Worm (Caenorhabditis elegans) whole organism, young adult: ENCODE data around the gene F18E2.15.

Experiments used
- B0019.2 ChIP-seq: fragments of 200-800 bp; sonication (Bioruptor generic); conservative IDR thresholded peaks from 2 replicates; pipeline ENCODE4 v1.3.6; 2022; ENCODE audit warnings: missing genetic modification reagents, missing genetic modification characterization, missing compliant biosample characterization
- D2030.7 ChIP-seq: fragments of 200-800 bp; sonication (Bioruptor generic); IDR thresholded peaks from 2 replicates; pipeline ENCODE4 v1.3.6; 2022; ENCODE audit warnings: missing genetic modification reagents, missing genetic modification characterization, missing compliant biosample characterization
- F23B12.7 ChIP-seq: sonication (generic microtip); optimal IDR thresholded peaks from 2 replicates; lab custom pipeline; 2017; ENCODE audit warnings: missing genetic modification characterization, mild to moderate bottlenecking, missing compliant biosample characterization, antibody characterized with exemption, moderate library complexity; ENCODE audit not compliant: insufficient read depth
- F52B5.7 ChIP-seq: sonication (generic microtip); optimal IDR thresholded peaks from 2 replicates; lab custom pipeline; 2016; ENCODE audit warnings: mild to moderate bottlenecking, missing genetic modification characterization, missing compliant biosample characterization
- F57C9.4 ChIP-seq: sonication (generic microtip); optimal IDR thresholded peaks from 2 replicates; lab custom pipeline; 2017; ENCODE audit warnings: mild to moderate bottlenecking, missing genetic modification characterization, missing compliant biosample characterization
- K11D2.4 ChIP-seq: fragments of 200-800 bp; sonication (Bioruptor generic); IDR thresholded peaks from 2 replicates; pipeline ENCODE4 v1.3.6; 2022; ENCODE audit warnings: missing genetic modification reagents, missing genetic modification characterization, missing compliant biosample characterization
- T07F8.4 ChIP-seq: sonication (generic microtip); optimal IDR thresholded peaks from 2 replicates; lab custom pipeline; 2016; ENCODE audit warnings: mild to moderate bottlenecking, missing genetic modification characterization, moderate library complexity, missing compliant biosample characterization
- T26A5.8 ChIP-seq: sonication (generic microtip); optimal IDR thresholded peaks from 2 replicates; lab custom pipeline; 2016; ENCODE audit warnings: missing genetic modification characterization, missing compliant biosample characterization
- Y53F4B.3 ChIP-seq: fragments of 200-800 bp; sonication (Bioruptor generic); IDR thresholded peaks from 2 replicates; pipeline ENCODE4 v1.3.6; 2022; ENCODE audit warnings: missing genetic modification reagents, missing genetic modification characterization, missing compliant biosample characterization
- Y95B8A.8 ChIP-seq: fragments of 200-800 bp; sonication (Bioruptor generic); IDR thresholded peaks from 2 replicates; pipeline ENCODE4 v1.3.6; 2022; ENCODE audit warnings: missing genetic modification reagents, missing genetic modification characterization, missing compliant biosample characterization
- akir-1 ChIP-seq: fragments of 200-800 bp; sonication (Bioruptor generic); optimal IDR thresholded peaks from 2 replicates; lab custom pipeline; 2018; ENCODE audit warnings: mild to moderate bottlenecking, missing genetic modification characterization, moderate library complexity, missing compliant biosample characterization
- ama-1 ChIP-seq, 3 experiments: fragments of 150-350 bp in 1 of 3; sonication (generic microtip) in 2 of 3; optimal IDR thresholded peaks; 2 replicates each; lab custom pipeline; 2014 to 2018; ENCODE audit warnings: missing biosample characterization in 2 of 3, missing genetic modification characterization in 2 of 3, missing genetic modification reagents in 2 of 3
- attf-6 ChIP-seq: fragments of 200-800 bp; sonication (Bioruptor generic); IDR thresholded peaks from 2 replicates; pipeline ENCODE4 v1.3.6; 2022; ENCODE audit warnings: missing genetic modification reagents, missing genetic modification characterization, missing compliant biosample characterization
- ccch-3 ChIP-seq: fragments of 200-800 bp; sonication (Bioruptor generic); optimal IDR thresholded peaks from 2 replicates; lab custom pipeline; 2018; ENCODE audit warnings: mild to moderate bottlenecking, missing genetic modification characterization, missing compliant biosample characterization
- cebp-1 ChIP-seq, 2 experiments: fragments of 200-800 bp in 1 of 2; sonication (Bioruptor generic) in 1 of 2; sonication (generic microtip) in 1 of 2; IDR thresholded peaks in 1 of 2; optimal IDR thresholded peaks in 1 of 2; 2 replicates each; pipeline versions ENCODE4 v1.3.6 to Lab custom; 2017 to 2022; ENCODE audit warnings: missing compliant biosample characterization in 2 of 2, missing genetic modification characterization in 2 of 2, mild to moderate bottlenecking in 1 of 2, missing genetic modification reagents in 1 of 2, moderate library complexity in 1 of 2
- ceh-40 ChIP-seq: fragments of 200-800 bp; sonication (Bioruptor generic); IDR thresholded peaks from 2 replicates; pipeline ENCODE4 v1.3.6; 2022; ENCODE audit warnings: missing genetic modification characterization, missing compliant biosample characterization
- ceh-79 ChIP-seq: sonication (generic microtip); optimal IDR thresholded peaks from 2 replicates; lab custom pipeline; 2017; ENCODE audit warnings: mild to moderate bottlenecking, missing genetic modification characterization, missing compliant biosample characterization
- ceh-91 ChIP-seq: fragments of 200-800 bp; sonication (Bioruptor generic); IDR thresholded peaks from 2 replicates; pipeline ENCODE4 v1.3.6; 2022; ENCODE audit warnings: missing genetic modification reagents, missing genetic modification characterization, missing compliant biosample characterization
- dox-1 ChIP-seq: fragments of 200-800 bp; sonication (Bioruptor generic); IDR thresholded peaks from 2 replicates; pipeline ENCODE4 v1.3.6; 2022; ENCODE audit warnings: missing genetic modification reagents, missing genetic modification characterization, missing compliant biosample characterization
- ekl-4 ChIP-seq: fragments of 200-800 bp; sonication (Bioruptor generic); IDR thresholded peaks from 2 replicates; pipeline ENCODE4 v1.3.6; 2022; ENCODE audit warnings: missing genetic modification reagents, missing genetic modification characterization, missing compliant biosample characterization
- him-1 ChIP-seq: sonication (generic microtip); optimal IDR thresholded peaks from 2 replicates; lab custom pipeline; 2016; ENCODE audit warnings: missing genotype, missing genetic modification reagents, missing genetic modification characterization, missing compliant biosample characterization
- hsf-1 ChIP-seq: fragments of 200-800 bp; sonication (Bioruptor generic); IDR thresholded peaks from 2 replicates; pipeline ENCODE4 v1.3.6; 2022; ENCODE audit warnings: missing genetic modification reagents, missing genetic modification characterization, missing compliant biosample characterization
- let-607 ChIP-seq, 2 experiments: fragments of 200-800 bp in 1 of 2; sonication (Bioruptor generic) in 1 of 2; sonication (generic microtip) in 1 of 2; optimal IDR thresholded peaks; 2 replicates each; lab custom pipeline; 2016 to 2018; ENCODE audit warnings: mild to moderate bottlenecking in 2 of 2, missing compliant biosample characterization in 2 of 2, missing genetic modification characterization in 2 of 2, moderate library complexity in 2 of 2, missing genotype in 1 of 2
- lin-35 ChIP-seq, 3 experiments: fragments of 150-350 bp in 2 of 3; sonication (generic microtip) in 1 of 3; optimal IDR thresholded peaks; 2 replicates each; lab custom pipeline; 2014 to 2018; ENCODE audit warnings: missing biosample characterization in 3 of 3, missing genetic modification characterization in 3 of 3, missing genetic modification reagents in 3 of 3
- lin-54 ChIP-seq: fragments of 200-800 bp; sonication (Bioruptor generic); optimal IDR thresholded peaks from 2 replicates; lab custom pipeline; 2018; ENCODE audit warnings: mild to moderate bottlenecking, missing genetic modification characterization, missing compliant biosample characterization
- madf-10 ChIP-seq: sonication (generic microtip); optimal IDR thresholded peaks from 2 replicates; lab custom pipeline; 2016; ENCODE audit warnings: mild to moderate bottlenecking, missing genetic modification characterization, missing compliant biosample characterization
- madf-8 ChIP-seq: fragments of 200-800 bp; sonication (Bioruptor generic); conservative IDR thresholded peaks from 2 replicates; pipeline ENCODE4 v1.3.6; 2022; ENCODE audit warnings: missing genetic modification reagents, missing genetic modification characterization, missing compliant biosample characterization
- mel-28 ChIP-seq: sonication (generic microtip); optimal IDR thresholded peaks from 2 replicates; lab custom pipeline; 2016; ENCODE audit warnings: borderline replicate concordance, mild to moderate bottlenecking, missing genetic modification characterization, missing compliant biosample characterization
- nfyb-1 ChIP-seq: fragments of 200-800 bp; sonication (Bioruptor generic); IDR thresholded peaks from 2 replicates; pipeline ENCODE4 v1.3.6; 2022; ENCODE audit warnings: missing genetic modification reagents, missing genetic modification characterization, missing compliant biosample characterization
- nhr-80 ChIP-seq: sonication (generic microtip); optimal IDR thresholded peaks from 2 replicates; lab custom pipeline; 2016; ENCODE audit warnings: missing genetic modification characterization, missing compliant biosample characterization
- pha-4 ChIP-seq: fragments of 150-350 bp; sonication (generic microtip); optimal IDR thresholded peaks from 2 replicates; lab custom pipeline; 2014; ENCODE audit warnings: missing biosample characterization, missing genetic modification reagents, missing genetic modification characterization
- repo-1 ChIP-seq: sonication (generic microtip); optimal IDR thresholded peaks from 2 replicates; lab custom pipeline; 2017; ENCODE audit warnings: mild to moderate bottlenecking, missing genetic modification characterization, missing compliant biosample characterization
- snpc-1.1 ChIP-seq: sonication (generic microtip); optimal IDR thresholded peaks from 2 replicates; lab custom pipeline; 2017; ENCODE audit warnings: missing genetic modification characterization, mild to moderate bottlenecking, missing compliant biosample characterization, antibody characterized with exemption, moderate library complexity, missing genotype, missing genetic modification reagents; ENCODE audit not compliant: insufficient read depth
- unc-130 ChIP-seq: sonication (generic microtip); optimal IDR thresholded peaks from 2 replicates; lab custom pipeline; 2016; ENCODE audit warnings: missing genetic modification reagents, missing genetic modification characterization, missing compliant biosample characterization
- unc-62 ChIP-seq: fragments of 150-350 bp; optimal IDR thresholded peaks from 2 replicates; lab custom pipeline; 2014; ENCODE audit warnings: missing biosample characterization, missing genetic modification reagents, missing genetic modification characterization
- zim-3 ChIP-seq: sonication (generic microtip); optimal IDR thresholded peaks from 2 replicates; lab custom pipeline; 2017; ENCODE audit warnings: mild to moderate bottlenecking, missing genetic modification characterization, moderate library complexity, missing compliant biosample characterization
- ztf-18 ChIP-seq: sonication (generic microtip); optimal IDR thresholded peaks from 2 replicates; lab custom pipeline; 2016; ENCODE audit warnings: missing genotype, mild to moderate bottlenecking, missing genetic modification characterization, missing compliant biosample characterization
- ztf-22 ChIP-seq: fragments of 200-800 bp; sonication (Bioruptor generic); optimal IDR thresholded peaks from 2 replicates; lab custom pipeline; 2018; ENCODE audit warnings: mild to moderate bottlenecking, missing genetic modification characterization, moderate library complexity, missing compliant biosample characterization
- ztf-25 ChIP-seq: fragments of 200-800 bp; sonication (Bioruptor generic); IDR thresholded peaks from 2 replicates; pipeline ENCODE4 v1.3.6; 2022; ENCODE audit warnings: missing genetic modification reagents, missing genetic modification characterization, missing compliant biosample characterization

F18E2.15 gene

DNA sequence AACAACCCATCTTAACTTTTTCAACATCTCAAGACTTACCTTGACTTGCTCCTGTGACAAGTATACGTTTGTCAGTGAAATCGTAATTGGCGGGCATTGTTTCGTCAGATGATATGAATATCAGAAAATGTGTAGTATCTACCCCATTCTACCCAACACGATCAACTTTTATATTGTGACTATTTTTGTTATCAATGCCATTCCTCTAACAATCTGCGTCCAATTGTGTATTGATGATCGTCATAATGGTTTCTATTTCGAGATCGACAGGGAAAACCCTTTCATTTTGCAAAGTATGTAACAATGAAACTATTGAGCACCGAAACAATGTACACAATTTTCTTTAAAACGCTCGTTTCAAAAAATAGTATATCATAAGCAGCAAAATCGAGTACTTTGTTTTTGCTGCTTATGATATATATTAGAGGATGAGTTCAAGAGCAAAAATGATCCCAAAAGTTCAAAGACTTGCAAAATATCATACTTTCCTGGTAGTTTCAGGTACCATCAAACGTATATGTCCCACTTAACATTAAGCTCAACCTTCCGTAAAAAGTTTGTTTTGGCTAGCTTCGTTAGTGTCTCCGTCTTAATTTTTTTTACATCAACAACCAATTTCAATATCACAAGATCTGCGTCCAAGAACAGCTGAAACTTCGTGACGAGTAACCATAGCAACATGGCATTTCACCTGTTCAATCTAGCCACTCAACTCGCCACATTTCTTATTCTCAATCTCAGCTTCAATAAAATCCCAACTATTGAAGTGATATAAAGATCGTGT lies 27.2 kb downstream of the F18E2.15 start, which contains the start of the genes dhs-21 and xbx-9:
Gene dhs-21 (minus strand): TSS at position 181 of the 784 bp plus-strand sequence.
Gene xbx-9 (plus strand): TSS at position 734 of the 784 bp plus-strand sequence.
- TF ChIP-seq pha-4 (tag; lab: Kevin White, UChicago) (no peak), nhr-80 (peak; percentile 70)

DNA sequence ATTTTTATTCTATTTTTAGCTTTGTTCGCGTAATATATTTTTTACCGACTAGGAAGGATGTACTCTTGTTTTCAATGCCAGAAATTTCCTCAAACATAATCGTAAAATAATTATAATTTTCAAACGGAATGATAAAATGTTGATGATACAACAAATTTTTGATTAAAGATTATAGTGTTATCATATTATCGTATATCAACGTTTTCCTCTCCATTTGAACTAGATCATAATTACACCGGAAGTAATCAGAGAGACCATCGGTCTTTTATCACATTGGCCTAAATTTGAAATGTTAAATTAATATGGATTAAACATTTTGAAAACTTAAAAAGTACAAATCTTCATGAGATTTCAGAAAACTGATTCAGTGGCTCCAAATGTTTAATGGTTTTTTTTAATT lies 28.1 kb downstream of the F18E2.15 start:
- TF ChIP-seq nhr-80 = peak; percentile 5
- TF ChIP-seq let-607 (tag; optimal IDR thresholded peaks at IDR 0.05; lab: Kevin White, UChicago) = no peak

DNA sequence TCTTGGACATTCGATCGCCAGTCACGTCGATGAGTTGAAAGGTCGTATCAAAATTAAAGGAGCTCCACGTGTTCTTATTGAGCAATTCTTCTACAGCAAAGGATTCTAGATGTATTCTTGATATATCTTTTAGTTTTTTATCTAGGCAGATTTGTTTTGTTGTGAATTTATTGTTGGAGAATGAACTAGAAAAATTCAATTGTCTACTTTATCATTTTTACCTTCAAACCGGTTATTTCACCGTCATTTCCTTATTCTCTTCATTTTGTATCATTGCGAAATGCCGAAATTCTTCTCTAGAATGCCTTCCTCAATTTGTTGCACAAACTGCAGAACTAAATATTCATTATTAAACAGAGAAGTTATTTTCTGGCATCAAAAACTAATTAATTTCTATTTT lies 31.6 kb downstream of the F18E2.15 start, which contains the start of gene R11D1.10:
Gene R11D1.10 (plus strand): TSS at position 301 of the 400 bp plus-strand sequence.
- TF ChIP-seq B0019.2 (GFP tag; lab: Robert Waterston, UW) = no peak
- TF ChIP-seq madf-10 (tag; lab: Kevin White, UChicago) = no peak
- TF ChIP-seq him-1 (tag; lab: Kevin White, UChicago) = no peak
- TF ChIP-seq ceh-91 = no peak
- TF ChIP-seq ama-1 (optimal IDR thresholded peaks at IDR 0.05; lab: Kevin White, UChicago) = no peak
- TF ChIP-seq ama-1 (GFP tag; optimal IDR thresholded peaks at IDR 0.05; lab: Kevin White, UChicago) = no peak
- TF ChIP-seq unc-130 (GFP tag; lab: Kevin White, UChicago) = no peak
- no peak for TF ChIP-seq madf-8
- TF ChIP-seq ekl-4 (GFP tag; lab: Robert Waterston, UW) = no peak
- TF ChIP-seq akir-1 (GFP tag; lab: Kevin White, UChicago) = no peak
- TF ChIP-seq ztf-25 = no peak

DNA sequence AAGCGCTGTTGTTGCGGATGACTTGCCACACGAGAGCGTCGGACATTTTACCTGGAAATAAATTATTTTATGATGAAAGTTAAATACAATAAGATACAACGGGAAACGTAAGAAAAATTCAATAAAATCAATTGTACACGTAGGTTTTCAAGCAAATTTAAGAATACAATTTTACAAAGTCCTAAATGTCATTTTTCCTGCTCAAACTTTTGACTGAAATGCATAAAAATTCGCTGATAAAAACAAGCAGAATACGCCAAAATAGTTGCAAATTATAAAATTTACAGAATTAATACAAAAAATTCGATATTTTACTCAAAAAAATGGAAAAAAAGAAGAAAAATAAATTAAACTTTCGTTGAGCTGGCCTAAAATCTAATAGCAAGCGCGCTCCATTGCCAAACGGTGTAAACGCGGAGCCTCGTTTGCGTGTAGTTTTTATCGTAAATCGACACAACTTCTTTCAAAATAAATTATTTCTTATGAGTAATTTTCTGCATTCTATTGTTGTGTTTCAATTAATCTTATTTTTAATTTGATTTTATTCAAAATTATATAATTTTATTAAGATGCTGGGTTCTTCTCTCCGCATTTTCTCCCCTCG lies 32.6 kb downstream of the F18E2.15 start, which contains the start of the genes rpl-28 and mrpl-49:
Gene rpl-28 (minus strand): TSS at position 51 of the 604 bp plus-strand sequence.
Gene mrpl-49 (plus strand): TSS at position 570 of the 604 bp plus-strand sequence.
- TF ChIP-seq ztf-25 = no peak
- TF ChIP-seq lin-35 (GFP tag; optimal IDR thresholded peaks at IDR 0.05; lab: Kevin White, UChicago) = peak in 1 of 3 experiments; percentile 76
- TF ChIP-seq F57C9.4 (tag; lab: Kevin White, UChicago) = no peak
- no peak for TF ChIP-seq T26A5.8 (tag; lab: Kevin White, UChicago)
- TF ChIP-seq D2030.7 (GFP tag; lab: Robert Waterston, UW) = peak; percentile 42; the same call in 1 of the 2 replicates
- TF ChIP-seq F52B5.7 (tag; lab: Kevin White, UChicago) = no peak
- TF ChIP-seq dox-1 (GFP tag; lab: Robert Waterston, UW) = peak; percentile 64
- TF ChIP-seq ztf-22 = no peak
- no peak for TF ChIP-seq ceh-79 (tag; lab: Kevin White, UChicago)
- no peak for TF ChIP-seq mel-28 (tag; lab: Kevin White, UChicago)
- TF ChIP-seq K11D2.4 = no peak
- TF ChIP-seq ztf-18 (tag; lab: Kevin White, UChicago) = peak; percentile 40
- no peak for TF ChIP-seq zim-3 (tag; lab: Kevin White, UChicago)
- TF ChIP-seq madf-10 (tag; lab: Kevin White, UChicago) = no peak
- TF ChIP-seq ceh-40 (GFP tag; lab: Robert Waterston, UW) = no peak
- TF ChIP-seq ekl-4 (GFP tag; lab: Robert Waterston, UW) = 0 out of 2 replicates have a peak, but pooled peaks have one; percentile 34
- TF ChIP-seq madf-8 = 0 out of 2 replicates have a peak, but pooled peaks have one; percentile 4
- no peak for TF ChIP-seq repo-1 (tag; lab: Kevin White, UChicago)
- TF ChIP-seq Y95B8A.8 = no peak
- no peak for TF ChIP-seq ccch-3 (GFP tag; lab: Kevin White, UChicago)
- no peak for TF ChIP-seq hsf-1 (GFP tag; lab: Robert Waterston, UW)
- TF ChIP-seq attf-6 (GFP tag; lab: Robert Waterston, UW) = no peak
- TF ChIP-seq Y53F4B.3 (GFP tag; lab: Robert Waterston, UW) = no peak
- no peak for TF ChIP-seq nfyb-1 (GFP tag; lab: Robert Waterston, UW)
- TF ChIP-seq snpc-1.1 = no peak
- TF ChIP-seq unc-62 (GFP tag; lab: Kevin White, UChicago) = no peak
- peak; percentile 91 for TF ChIP-seq F23B12.7
- peak; percentile 71 for TF ChIP-seq lin-54 (GFP tag; lab: Kevin White, UChicago)
- no peak for TF ChIP-seq T07F8.4 (tag; lab: Kevin White, UChicago)
- no peak for TF ChIP-seq cebp-1 (GFP tag; IDR thresholded peaks at IDR 0.05; lab: Robert Waterston, UW)
- TF ChIP-seq cebp-1 (tag; optimal IDR thresholded peaks at IDR 0.05; lab: Kevin White, UChicago) = peak; percentile 68
